Fruit fly (Drosophila melanogaster): ENCODE measurements around the gene kat-60L1.

kat-60L1 gene

DNA sequence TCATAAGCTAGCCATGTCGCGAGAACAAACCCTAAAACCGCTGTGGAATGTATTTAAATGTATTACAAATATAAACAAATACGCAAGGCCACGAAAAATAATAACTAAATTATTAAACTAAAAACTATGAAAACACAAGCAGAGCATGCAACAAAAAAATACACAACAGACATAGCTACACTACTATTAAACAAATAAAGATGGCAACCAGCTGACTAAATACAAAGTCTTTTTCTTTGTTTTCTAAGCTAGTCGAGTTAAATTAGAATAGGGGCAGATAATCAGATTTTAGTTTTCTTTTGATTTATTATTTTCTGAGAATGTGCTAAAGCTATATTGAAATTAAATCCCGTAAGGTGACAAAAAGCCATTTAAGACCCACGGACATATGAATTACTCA lies 34.9 kb upstream of the kat-60L1 start:
- no peak for TF ChIP-seq tai (GFP tag; optimal IDR thresholded peaks at IDR 0.05)
- TF ChIP-seq lola (GFP tag; optimal IDR thresholded peaks at IDR 0.05), result no peak
- no peak for TF ChIP-seq psq (GFP tag; optimal IDR thresholded peaks at IDR 0.05)
- TF ChIP-seq Sp1 (GFP tag; optimal IDR thresholded peaks at IDR 0.05), result no peak
- no peak for TF ChIP-seq Abd-B (GFP tag; optimal IDR thresholded peaks at IDR 0.05)
- no peak for TF ChIP-seq GATAd (GFP tag; optimal IDR thresholded peaks at IDR 0.05)
- TF ChIP-seq Myc (optimal IDR thresholded peaks at IDR 0.05), result no peak
- TF ChIP-seq brk (GFP tag; optimal IDR thresholded peaks at IDR 0.05), result no peak
- TF ChIP-seq fru (GFP tag; optimal IDR thresholded peaks at IDR 0.05), result no peak
- TF ChIP-seq CG9705 (GFP tag; optimal IDR thresholded peaks at IDR 0.05), result no peak
- TF ChIP-seq jim (GFP tag; optimal IDR thresholded peaks at IDR 0.05), result no peak
- no peak for TF ChIP-seq Vsx2 (GFP tag; optimal IDR thresholded peaks at IDR 0.05; ENCODE audit: partially characterized antibody)
- no peak for TF ChIP-seq CG32264 (GFP tag; optimal IDR thresholded peaks at IDR 0.05)
- TF ChIP-seq Hr83 (GFP tag; optimal IDR thresholded peaks at IDR 0.05; ENCODE audit: poor library complexity, severe bottlenecking), result no peak

DNA sequence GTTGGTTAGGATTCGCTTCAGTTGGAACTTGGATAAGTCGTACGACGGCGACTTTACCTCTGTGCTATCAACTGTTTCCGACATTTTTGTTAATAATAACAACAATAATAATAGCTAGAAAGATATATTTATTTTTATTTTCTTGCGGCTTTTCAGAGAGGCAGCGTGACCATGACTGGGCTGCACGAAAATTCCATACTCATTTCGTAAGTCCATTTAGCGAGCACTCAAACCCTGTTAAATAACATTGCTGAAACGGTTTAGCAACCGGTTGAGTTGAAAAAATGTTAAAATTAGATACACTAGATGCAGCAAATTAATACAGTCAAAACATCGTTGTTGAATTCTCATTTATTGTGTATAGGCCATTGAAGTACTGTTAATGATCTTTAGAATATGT lies 27.0 kb upstream of the kat-60L1 start, which contains the start of gene Dcps:
TSS of gene Dcps (minus strand) at position 181 of the 400 bp plus-strand sequence.
- TF ChIP-seq sv (GFP tag; optimal IDR thresholded peaks at IDR 0.05), result no peak
- TF ChIP-seq sage (GFP tag; optimal IDR thresholded peaks at IDR 0.05), result peak; percentile 27
- no peak for TF ChIP-seq GATAd (GFP tag; optimal IDR thresholded peaks at IDR 0.05)
- TF ChIP-seq rgr (GFP tag; optimal IDR thresholded peaks at IDR 0.05), result no peak
- TF ChIP-seq tai (GFP tag; optimal IDR thresholded peaks at IDR 0.05), result no peak
- TF ChIP-seq Rel (GFP tag; optimal IDR thresholded peaks at IDR 0.05), result no peak
- no peak for TF ChIP-seq Rel (tag; optimal IDR thresholded peaks at IDR 0.05)
- TF ChIP-seq Sp1 (GFP tag; optimal IDR thresholded peaks at IDR 0.05), result no peak
- TF ChIP-seq lola (GFP tag; optimal IDR thresholded peaks at IDR 0.05), result no peak
- peak; percentile 37 for TF ChIP-seq Myc (optimal IDR thresholded peaks at IDR 0.05)

DNA sequence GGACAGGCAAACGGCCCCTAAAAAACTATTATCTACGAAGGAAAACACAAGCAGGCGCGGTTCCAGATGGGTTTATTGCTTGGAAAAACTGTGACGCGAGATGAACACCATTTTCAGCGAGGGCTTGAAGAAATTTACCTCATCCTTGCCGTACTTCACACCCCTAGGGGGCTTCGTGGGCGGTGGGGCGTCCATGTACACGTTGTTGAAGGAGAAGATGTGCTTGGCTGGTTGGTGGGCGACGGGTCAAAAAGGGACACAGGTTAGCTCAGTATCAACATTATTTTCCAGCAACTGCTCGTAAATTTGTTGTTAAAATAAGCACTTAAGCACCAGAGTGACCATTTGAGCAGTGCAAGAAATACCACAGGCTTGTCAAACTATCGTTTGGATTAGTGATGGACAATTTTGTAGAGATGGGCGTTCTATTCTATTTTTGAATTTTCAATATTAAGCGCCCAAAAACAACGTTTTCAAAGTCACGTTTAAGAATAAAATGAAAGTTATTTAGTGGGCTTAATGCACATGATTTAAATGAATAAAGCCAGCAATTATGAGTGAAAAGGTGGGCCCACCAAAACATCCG lies 22.8 kb upstream of the kat-60L1 start, which contains the start of gene Sec8:
TSS of gene Sec8 (minus strand) at position 374 of the 586 bp plus-strand sequence.
- TF ChIP-seq CG9705 (GFP tag; optimal IDR thresholded peaks at IDR 0.05) (peak; percentile 5), OdsH (GFP tag; optimal IDR thresholded peaks at IDR 0.05) (peak; percentile 18), dl (GFP tag; optimal IDR thresholded peaks at IDR 0.05; ENCODE audit: insufficient read depth in 1 of 2, partially characterized antibody in 2 of 2) (no peak), woc (GFP tag; optimal IDR thresholded peaks at IDR 0.05) (no peak), HLH106 (tag; optimal IDR thresholded peaks at IDR 0.05) (peak; percentile 59), Hnf4 (GFP tag; optimal IDR thresholded peaks at IDR 0.05) (no peak), dsf (GFP tag; optimal IDR thresholded peaks at IDR 0.05; ENCODE audit: borderline replicate concordance) (no peak), Sp1 (GFP tag; optimal IDR thresholded peaks at IDR 0.05) (no peak), CG32264 (GFP tag; optimal IDR thresholded peaks at IDR 0.05) (no peak), Mio (GFP tag; optimal IDR thresholded peaks at IDR 0.05) (no peak), Jra (GFP tag; optimal IDR thresholded peaks at IDR 0.05) (peak; percentile 55), pan (optimal IDR thresholded peaks at IDR 0.05) (no peak), Hr83 (GFP tag; optimal IDR thresholded peaks at IDR 0.05; ENCODE audit: poor library complexity, severe bottlenecking) (peak; percentile 85), ey (GFP tag; optimal IDR thresholded peaks at IDR 0.05) (peak; percentile 25), Rel (GFP tag; optimal IDR thresholded peaks at IDR 0.05) (no peak), Rel (tag; optimal IDR thresholded peaks at IDR 0.05) (no peak), Dif (GFP tag; optimal IDR thresholded peaks at IDR 0.05; ENCODE audit: partially characterized antibody) (no peak)

DNA sequence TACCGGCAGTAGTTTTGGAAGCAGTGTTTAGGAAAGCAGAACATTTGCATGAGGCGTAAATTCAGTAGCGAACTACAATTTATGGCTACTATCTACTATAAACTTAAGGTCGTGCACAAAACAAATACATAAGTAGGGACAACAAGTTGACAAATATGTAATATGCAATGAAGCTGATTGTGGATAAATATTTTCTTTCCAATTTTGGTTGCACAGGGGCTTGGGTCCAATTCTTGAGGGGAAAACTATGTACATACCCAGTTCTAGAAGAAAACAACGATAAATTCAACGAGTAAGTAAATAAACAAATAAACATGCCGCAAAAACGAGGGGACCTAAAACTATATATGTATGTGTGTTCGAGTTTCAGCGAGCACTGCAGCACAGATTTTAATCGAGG lies 20.6 kb upstream of the kat-60L1 start:
- no peak for TF ChIP-seq Hnf4 (GFP tag; optimal IDR thresholded peaks at IDR 0.05)
- TF ChIP-seq h (GFP tag; optimal IDR thresholded peaks at IDR 0.05), result no peak
- TF ChIP-seq psq (GFP tag; optimal IDR thresholded peaks at IDR 0.05), result no peak
- TF ChIP-seq woc (GFP tag; optimal IDR thresholded peaks at IDR 0.05), result no peak
- no peak for TF ChIP-seq sage (GFP tag; optimal IDR thresholded peaks at IDR 0.05)
- no peak for TF ChIP-seq Hr83 (GFP tag; optimal IDR thresholded peaks at IDR 0.05; ENCODE audit: poor library complexity, severe bottlenecking)
- TF ChIP-seq lola (GFP tag; optimal IDR thresholded peaks at IDR 0.05), result no peak
- no peak for TF ChIP-seq brk (GFP tag; optimal IDR thresholded peaks at IDR 0.05)
